Worm (Caenorhabditis elegans): ENCODE measurements around the gene T23F2.4.

Gene T23F2.4

ce11 chrX:5475164-5475576, 39.7 kb downstream of the T23F2.4 start (continued):
- no peak for TF ChIP-seq F26F4.8 (GFP tag; conservative IDR thresholded peaks at IDR 0.05)

- TF ChIP-seq mdt-29 (GFP tag; IDR thresholded peaks at IDR 0.05) (no peak), aha-1 (tag) (peak; percentile 41), unc-62 (GFP tag; optimal IDR thresholded peaks at IDR 0.05 in 1 of 2) (peak in 1 of 2 experiments; percentile 91), unc-62 (tag; optimal IDR thresholded peaks at IDR 0.05) (no peak)
Measured at ce11 chrX:5470111-5470745, 44.7 kb downstream of the T23F2.4 start.

ce11 chrX:5467820-5468270, 47.0 kb downstream of the T23F2.4 start, which contains the start of gene dpyd-1:
dpyd-1 (plus strand) TSS chrX:5467870.
- TF ChIP-seq zfp-2 (tag; optimal IDR thresholded peaks at IDR 0.05) (no peak), unc-130 (GFP tag; optimal IDR thresholded peaks at IDR 0.05) (no peak), Y48G9A.11 (GFP tag; IDR thresholded peaks at IDR 0.05) (no peak), daf-16 (GFP tag; optimal IDR thresholded peaks at IDR 0.05) (no peak), daf-16 (tag; optimal IDR thresholded peaks at IDR 0.05) (peak; percentile 42), mxl-2 (GFP tag; conservative IDR thresholded peaks at IDR 0.05) (no peak), aly-2 (tag; optimal IDR thresholded peaks at IDR 0.05) (no peak), nhr-48 (tag; optimal IDR thresholded peaks at IDR 0.05) (peak; percentile 22), mxl-3 (GFP tag; optimal IDR thresholded peaks at IDR 0.05) (peak; percentile 76), lir-3 (tag; optimal IDR thresholded peaks at IDR 0.05) (no peak), T20F7.1 (GFP tag; optimal IDR thresholded peaks at IDR 0.05) (no peak), hlh-30 (tag; optimal IDR thresholded peaks at IDR 0.05; ENCODE audit: insufficient read depth) (peak; percentile 72), hmg-1.1 (GFP tag; IDR thresholded peaks at IDR 0.05) (no peak), pqm-1 (tag; optimal IDR thresholded peaks at IDR 0.05) (peak; percentile 59), mes-2 (tag; optimal IDR thresholded peaks at IDR 0.05; ENCODE audit: poor library complexity, severe bottlenecking) (peak; percentile 20), dmd-6 (GFP tag; IDR thresholded peaks at IDR 0.05) (peak; percentile 80), daf-19 (GFP tag; conservative IDR thresholded peaks at IDR 0.05) (no peak), aha-1 (tag) (peak; percentile 90), lin-39 (tag; optimal IDR thresholded peaks at IDR 0.05) (no peak), daf-8 (GFP tag; IDR thresholded peaks at IDR 0.05) (no peak), mep-1 (tag; optimal IDR thresholded peaks at IDR 0.05) (peak; percentile 21), zip-11 (GFP tag; IDR thresholded peaks at IDR 0.05) (no peak), dve-1 (tag; optimal IDR thresholded peaks at IDR 0.05; ENCODE audit: insufficient read depth) (peak; percentile 92), duxl-1 (tag; optimal IDR thresholded peaks at IDR 0.05; ENCODE audit: poor library complexity) (no peak), nhr-28 (tag; optimal IDR thresholded peaks at IDR 0.05) (peak; percentile 50), hlh-11 (tag; optimal IDR thresholded peaks at IDR 0.05) (peak; percentile 54), mdl-1 (tag; optimal IDR thresholded peaks at IDR 0.05) (peak; percentile 76 to 96), fkh-10 (GFP tag; optimal IDR thresholded peaks at IDR 0.05) (no peak), tra-1 (GFP tag; IDR thresholded peaks at IDR 0.05) (peak; percentile 63), lin-15B (tag; optimal IDR thresholded peaks at IDR 0.05) (no peak), php-3 (GFP tag; IDR thresholded peaks at IDR 0.05) (peak; percentile 66; the same call in 1 of the 2 replicates)

- peak; percentile 32 for TF ChIP-seq nhr-102 (tag; optimal IDR thresholded peaks at IDR 0.05)
- peak; percentile 56; the same call in 1 of the 2 replicates for TF ChIP-seq ceh-20 (GFP tag; IDR thresholded peaks at IDR 0.05)
- no peak for TF ChIP-seq Y48G9A.11 (GFP tag; IDR thresholded peaks at IDR 0.05)
- no peak for TF ChIP-seq zfp-2 (tag; optimal IDR thresholded peaks at IDR 0.05)
- TF ChIP-seq attf-4 (tag; optimal IDR thresholded peaks at IDR 0.05): no peak
- TF ChIP-seq daf-19 (GFP tag; conservative IDR thresholded peaks at IDR 0.05): no peak
- peak; percentile 96 for TF ChIP-seq mxl-3 (GFP tag; optimal IDR thresholded peaks at IDR 0.05)
- no peak for TF ChIP-seq lir-3 (tag; optimal IDR thresholded peaks at IDR 0.05)
- TF ChIP-seq cey-2 (tag; optimal IDR thresholded peaks at IDR 0.05; ENCODE audit: borderline replicate concordance, insufficient read depth): peak; percentile 62
- TF ChIP-seq F44E2.7 (GFP tag; IDR thresholded peaks at IDR 0.05): no peak
- no peak for TF ChIP-seq nhr-48 (tag; optimal IDR thresholded peaks at IDR 0.05)
- TF ChIP-seq hlh-30 (tag; optimal IDR thresholded peaks at IDR 0.05; ENCODE audit: insufficient read depth): peak; percentile 77
- peak in 1 of 2 experiments; percentile 25 for TF ChIP-seq daf-16 (GFP tag; optimal IDR thresholded peaks at IDR 0.05)
- peak; percentile 89 for TF ChIP-seq daf-16 (tag; optimal IDR thresholded peaks at IDR 0.05)
- no peak for TF ChIP-seq ceh-28 (tag; optimal IDR thresholded peaks at IDR 0.05)
- no peak for TF ChIP-seq aly-2 (tag; optimal IDR thresholded peaks at IDR 0.05)
- no peak for TF ChIP-seq egl-43 (GFP tag; IDR thresholded peaks at IDR 0.05)
- TF ChIP-seq mdl-1 (tag; optimal IDR thresholded peaks at IDR 0.05): peak in 1 of 2 experiments; percentile 73
- TF ChIP-seq nhr-111 (GFP tag; optimal IDR thresholded peaks at IDR 0.05): no peak
- no peak for TF ChIP-seq nhr-42 (GFP tag; IDR thresholded peaks at IDR 0.05)
Measured at ce11 chrX:5467308-5467707, 47.6 kb downstream of the T23F2.4 start.
